Worm (Caenorhabditis elegans) whole organism, L1 larva: ENCODE measurements around the gene F26A1.3.
A peak's percentile ranks its signal among the peaks of the same experiment; 100 is the strongest.

Source experiments
- C16A3.4 ChIP-seq: fragments of 150-350 bp; optimal IDR thresholded peaks from 2 replicates; lab custom pipeline; 2014; ENCODE audit warnings: missing biosample characterization, missing genetic modification characterization
- F16B12.6 ChIP-seq: fragments of 150-350 bp; optimal IDR thresholded peaks from 2 replicates; lab custom pipeline; 2014; ENCODE audit warnings: missing biosample characterization, missing genetic modification characterization
- aha-1 ChIP-seq: fragments of 150-350 bp; optimal IDR thresholded peaks from 2 replicates; lab custom pipeline; 2014; ENCODE audit warnings: missing biosample characterization, missing genetic modification characterization
- ama-1 ChIP-seq: fragments of 150-350 bp; optimal IDR thresholded peaks from 2 replicates; lab custom pipeline; 2014
- ceh-8 ChIP-seq: fragments of 200-800 bp; sonication (Bioruptor generic); optimal IDR thresholded peaks from 2 replicates; lab custom pipeline; 2018; ENCODE audit warnings: mild to moderate bottlenecking, missing genetic modification characterization, moderate library complexity, missing compliant biosample characterization
- ceh-90 ChIP-seq: sonication (generic microtip); optimal IDR thresholded peaks from 2 replicates; lab custom pipeline; 2016; ENCODE audit warnings: missing genetic modification characterization, missing compliant biosample characterization
- dsc-1 ChIP-seq: sonication (generic microtip); optimal IDR thresholded peaks from 2 replicates; lab custom pipeline; 2016; ENCODE audit warnings: mild to moderate bottlenecking, missing genetic modification characterization, missing compliant biosample characterization
- efl-1 ChIP-seq, 4 experiments: fragments of 150-350 bp; optimal IDR thresholded peaks in 3 of 4; peaks in 1 of 4; 1 replicate in 1 of 4; 2 replicates in 3 of 4; lab custom pipeline; 2014; ENCODE audit warnings: missing biosample characterization in 2 of 4, missing genetic modification characterization in 2 of 4, missing genetic modification reagents in 2 of 4
- egl-13 ChIP-seq: sonication (generic microtip); optimal IDR thresholded peaks from 2 replicates; lab custom pipeline; 2016; ENCODE audit warnings: missing genotype, missing genetic modification reagents, missing genetic modification characterization, missing compliant biosample characterization
- elt-2 ChIP-seq: sonication (generic microtip); optimal IDR thresholded peaks from 2 replicates; lab custom pipeline; 2016; ENCODE audit warnings: missing genetic modification characterization, mild to moderate bottlenecking, inconsistent platforms, missing compliant biosample characterization, missing genetic modification reagents
- fkh-4 ChIP-seq: sonication (generic microtip); optimal IDR thresholded peaks from 2 replicates; lab custom pipeline; 2016; ENCODE audit warnings: missing compliant biosample characterization, missing genetic modification characterization, borderline replicate concordance
- fos-1 ChIP-seq: fragments of 150-350 bp; optimal IDR thresholded peaks from 2 replicates; lab custom pipeline; 2014; ENCODE audit warnings: missing biosample characterization, missing genetic modification characterization
- hlh-4 ChIP-seq: sonication (generic microtip); optimal IDR thresholded peaks from 2 replicates; lab custom pipeline; 2016; ENCODE audit warnings: mild to moderate bottlenecking, missing genetic modification characterization, missing compliant biosample characterization
- hpl-2 ChIP-seq: fragments of 150-350 bp; optimal IDR thresholded peaks from 2 replicates; lab custom pipeline; 2014; ENCODE audit warnings: missing biosample characterization, missing genetic modification reagents, missing genetic modification characterization
- irx-1 ChIP-seq: sonication (generic microtip); optimal IDR thresholded peaks from 2 replicates; lab custom pipeline; 2016; ENCODE audit warnings: missing genetic modification characterization, missing compliant biosample characterization
- isw-1 ChIP-seq: fragments of 200-800 bp; sonication (Bioruptor generic); IDR thresholded peaks from 2 replicates; pipeline ENCODE4 v1.3.6; 2022; ENCODE audit warnings: missing genetic modification characterization, missing compliant biosample characterization
- lin-15B ChIP-seq: fragments of 150-350 bp; sonication (generic microtip); optimal IDR thresholded peaks from 3 replicates; lab custom pipeline; 2014; ENCODE audit warnings: missing biosample characterization, missing genetic modification characterization
- lin-35 ChIP-seq, 2 experiments: fragments of 150-350 bp; optimal IDR thresholded peaks; 2 replicates each; lab custom pipeline; 2014; ENCODE audit warnings: missing biosample characterization in 2 of 2, missing genetic modification characterization in 2 of 2, missing genetic modification reagents in 2 of 2
- lin-39 ChIP-seq: fragments of 150-350 bp; optimal IDR thresholded peaks from 2 replicates; lab custom pipeline; 2014; ENCODE audit warnings: missing biosample characterization, missing genetic modification reagents, missing genetic modification characterization
- lir-3 ChIP-seq: sonication (generic microtip); optimal IDR thresholded peaks from 2 replicates; lab custom pipeline; 2016; ENCODE audit warnings: mild to moderate bottlenecking, missing genetic modification characterization, moderate library complexity, missing compliant biosample characterization; ENCODE audit not compliant: poor library complexity
- lsy-2 ChIP-seq, 2 experiments: fragments of 150-350 bp; optimal IDR thresholded peaks; 2 replicates each; lab custom pipeline; 2014; ENCODE audit warnings: missing biosample characterization in 2 of 2, missing genetic modification characterization in 2 of 2
- mep-1 ChIP-seq: fragments of 150-350 bp; optimal IDR thresholded peaks from 2 replicates; lab custom pipeline; 2014; ENCODE audit warnings: missing biosample characterization, missing genetic modification characterization
- nhr-19 ChIP-seq: fragments of 200-800 bp; sonication (Bioruptor generic); conservative IDR thresholded peaks from 2 replicates; pipeline ENCODE4 v1.3.6; 2022; ENCODE audit warnings: missing genetic modification characterization, missing compliant biosample characterization
- nhr-20 ChIP-seq: sonication (generic microtip); optimal IDR thresholded peaks from 2 replicates; lab custom pipeline; 2016; ENCODE audit warnings: mild to moderate bottlenecking, missing genetic modification characterization, missing compliant biosample characterization
- nhr-47 ChIP-seq: sonication (generic microtip); optimal IDR thresholded peaks from 2 replicates; lab custom pipeline; 2016; ENCODE audit warnings: mild to moderate bottlenecking, missing genetic modification characterization, moderate library complexity, missing compliant biosample characterization
- nhr-71 ChIP-seq: sonication (generic microtip); optimal IDR thresholded peaks from 2 replicates; lab custom pipeline; 2016; ENCODE audit warnings: mild to moderate bottlenecking, missing genetic modification characterization, moderate library complexity, missing compliant biosample characterization
- nhr-77 ChIP-seq: fragments of 150-350 bp; optimal IDR thresholded peaks from 2 replicates; lab custom pipeline; 2014; ENCODE audit warnings: missing biosample characterization, missing genetic modification characterization
- nhr-85 ChIP-seq: sonication (generic microtip); peaks from one replicate; lab custom pipeline; 2016; ENCODE audit warnings: missing genetic modification characterization, inconsistent platforms, missing compliant biosample characterization
- nhr-90 ChIP-seq: sonication (generic microtip); optimal IDR thresholded peaks from 2 replicates; lab custom pipeline; 2016; ENCODE audit warnings: mild to moderate bottlenecking, missing genetic modification characterization, missing compliant biosample characterization; ENCODE audit not compliant: poor library complexity
- rnt-1 ChIP-seq: sonication (generic microtip); optimal IDR thresholded peaks from 2 replicates; lab custom pipeline; 2016; ENCODE audit warnings: mild to moderate bottlenecking, missing genetic modification characterization, moderate library complexity, missing compliant biosample characterization
- snpc-4 ChIP-seq: fragments of 150-350 bp; optimal IDR thresholded peaks from 2 replicates; lab custom pipeline; 2014; ENCODE audit warnings: missing biosample characterization, missing genetic modification characterization
- snu-23 ChIP-seq: sonication (generic microtip); optimal IDR thresholded peaks from 2 replicates; lab custom pipeline; 2016; ENCODE audit warnings: missing genetic modification characterization, missing compliant biosample characterization
- sptf-1 ChIP-seq: fragments of 150-350 bp; optimal IDR thresholded peaks from 2 replicates; lab custom pipeline; 2014; ENCODE audit warnings: missing biosample characterization, missing genetic modification characterization
- tbx-2 ChIP-seq: sonication (generic microtip); optimal IDR thresholded peaks from 2 replicates; lab custom pipeline; 2016; ENCODE audit warnings: missing genetic modification characterization, missing compliant biosample characterization
- unc-30 ChIP-seq: sonication (generic microtip); optimal IDR thresholded peaks from 2 replicates; lab custom pipeline; 2017; ENCODE audit warnings: missing biosample characterization, missing genetic modification characterization
- unc-62 ChIP-seq: fragments of 150-350 bp; optimal IDR thresholded peaks from 2 replicates; lab custom pipeline; 2014; ENCODE audit warnings: missing biosample characterization, missing genetic modification reagents, missing genetic modification characterization
- unc-98 ChIP-seq: fragments of 200-800 bp; sonication (Bioruptor generic); IDR thresholded peaks from 2 replicates; pipeline ENCODE4 v1.3.6; 2022; ENCODE audit warnings: missing genetic modification characterization, missing compliant biosample characterization
- vab-15 ChIP-seq: sonication (generic microtip); optimal IDR thresholded peaks from 2 replicates; lab custom pipeline; 2017; ENCODE audit warnings: missing genotype, mild to moderate bottlenecking, missing genetic modification characterization, missing compliant biosample characterization
- ztf-11 ChIP-seq, 2 experiments: sonication (generic microtip); optimal IDR thresholded peaks; 2 replicates each; lab custom pipeline; 2016 to 2017; ENCODE audit warnings: missing genetic modification characterization in 2 of 2, missing biosample characterization in 1 of 2, missing compliant biosample characterization in 1 of 2

F26A1.3 gene

ce11 chrIII:4850139-4850538 is 23.4 kb downstream of the F26A1.3 start, which contains the start of gene F26A1.1 (continued):
- TF ChIP-seq isw-1 (GFP tag; lab: Robert Waterston, UW) = no peak
- TF ChIP-seq elt-2 = no peak
- peak; percentile 82 for TF ChIP-seq F16B12.6 (tag; lab: Kevin White, UChicago)
- no peak for TF ChIP-seq irx-1 (tag; lab: Kevin White, UChicago)
- no peak for TF ChIP-seq hpl-2 (GFP tag; lab: Kevin White, UChicago)
- no peak for TF ChIP-seq unc-30 (tag; lab: Kevin White, UChicago)
- no peak for TF ChIP-seq egl-13
- no peak for TF ChIP-seq nhr-85
- TF ChIP-seq nhr-47 (tag; lab: Kevin White, UChicago) = no peak
- no peak for TF ChIP-seq dsc-1 (tag; lab: Kevin White, UChicago)
- TF ChIP-seq nhr-77 (tag; lab: Kevin White, UChicago) = no peak
- no peak for TF ChIP-seq fkh-4 (tag; lab: Kevin White, UChicago)

ce11 chrIII:4852025-4852424 is 25.3 kb downstream of the F26A1.3 start, which contains the start of gene ced-4:
Gene ced-4 (plus strand): TSS chrIII:4852325.
- TF ChIP-seq lin-39 (tag; lab: Kevin White, UChicago) (no peak), elt-2 (no peak)

- TF ChIP-seq unc-30 (tag; lab: Kevin White, UChicago) (no peak), C16A3.4 (no peak), nhr-20 (tag; lab: Kevin White, UChicago) (no peak)
Observed at ce11 chrIII:4854918-4855317, 28.2 kb downstream of the F26A1.3 start, which contains the start of gene C35D10.8. Gene C35D10.8 (plus strand): TSS chrIII:4855218.

ce11 chrIII:4856109-4856508 is 29.4 kb downstream of the F26A1.3 start, which contains the start of gene C35D10.7:
Gene C35D10.7 (plus strand): TSS chrIII:4856193.
- TF ChIP-seq ama-1 (no peak), mep-1 (tag; lab: Kevin White, UChicago) (no peak), ztf-11 (tag; optimal IDR thresholded peaks at IDR 0.05; lab: Kevin White, UChicago) (no peak), hlh-4 (tag; lab: Kevin White, UChicago) (no peak), elt-2 (no peak)

- TF ChIP-seq ceh-8 (GFP tag; lab: Kevin White, UChicago) = no peak
- TF ChIP-seq vab-15 = no peak
- no peak for TF ChIP-seq mep-1 (tag; lab: Kevin White, UChicago)
- TF ChIP-seq nhr-85 = no peak
- TF ChIP-seq fos-1 (tag; lab: Kevin White, UChicago) = no peak
- TF ChIP-seq lin-35 (GFP tag; optimal IDR thresholded peaks at IDR 0.05; lab: Kevin White, UChicago) = no peak
- no peak for TF ChIP-seq snu-23
- TF ChIP-seq elt-2 = no peak
- no peak for TF ChIP-seq unc-98
Observed at ce11 chrIII:4856992-4857391, 30.3 kb downstream of the F26A1.3 start.

ce11 chrIII:4859039-4859438 is 32.3 kb downstream of the F26A1.3 start, which contains the start of gene C35D10.6:
Gene C35D10.6 (plus strand): TSS chrIII:4859339.
- TF ChIP-seq efl-1 (optimal IDR thresholded peaks at IDR 0.05; lab: Kevin White, UChicago) (no peak), efl-1 (GFP tag; optimal IDR thresholded peaks at IDR 0.05 in 1 of 2; lab: Kevin White, UChicago) (peak in 1 of 2 experiments; percentile 76), snpc-4 (no peak), aha-1 (tag; lab: Kevin White, UChicago) (no peak)

- no peak for TF ChIP-seq lin-15B (tag; lab: Kevin White, UChicago)
- TF ChIP-seq ztf-11 (tag; optimal IDR thresholded peaks at IDR 0.05; lab: Kevin White, UChicago) = peak in 1 of 2 experiments; percentile 39
- peak; percentile 20 for TF ChIP-seq tbx-2 (tag; lab: Kevin White, UChicago)
- TF ChIP-seq nhr-20 (tag; lab: Kevin White, UChicago) = peak; percentile 12
- peak; percentile 4 for TF ChIP-seq snu-23
- TF ChIP-seq lsy-2 (tag; optimal IDR thresholded peaks at IDR 0.05; lab: Kevin White, UChicago) = peak in 1 of 2 experiments; percentile 35
- TF ChIP-seq irx-1 (tag; lab: Kevin White, UChicago) = peak; percentile 33
- peak; percentile 48 for TF ChIP-seq nhr-90
- no peak for TF ChIP-seq sptf-1 (tag; lab: Kevin White, UChicago)
- TF ChIP-seq nhr-71 (tag; lab: Kevin White, UChicago) = peak; percentile 34
- TF ChIP-seq rnt-1 (tag; lab: Kevin White, UChicago) = peak; percentile 8
- peak; percentile 81 for TF ChIP-seq ceh-90
- no peak for TF ChIP-seq nhr-19
- TF ChIP-seq lir-3 (tag; lab: Kevin White, UChicago) = peak; percentile 62
- TF ChIP-seq unc-62 = no peak
- TF ChIP-seq efl-1 (optimal IDR thresholded peaks at IDR 0.05; lab: Kevin White, UChicago) = no peak
- TF ChIP-seq efl-1 (GFP tag; optimal IDR thresholded peaks at IDR 0.05 in 1 of 2; lab: Kevin White, UChicago) = peak in 1 of 2 experiments; percentile 27
- TF ChIP-seq dsc-1 (tag; lab: Kevin White, UChicago) = peak; percentile 7
Observed at ce11 chrIII:4861744-4862401, 35.2 kb downstream of the F26A1.3 start, which contains the start of the genes C35D10.10 and C35D10.5. Gene C35D10.10 (minus strand): TSS chrIII:4861794. Gene C35D10.5 (plus strand): TSS chrIII:4862351.
